Fruit fly (Drosophila melanogaster) whole organism, embryonic: ENCODE measurements around the gene Vps53.

Experiments
- Aef1 ChIP-seq: fragments of 200-800 bp; sonication (Bioruptor generic); IDR thresholded peaks from 3 replicates; pipeline ENCODE4 v1.3.6; 2022; ENCODE audit warnings: missing biosample characterization, missing genetic modification characterization
- BEAF-32 ChIP-seq: fragments of 200-800 bp; sonication (Bioruptor generic); optimal IDR thresholded peaks from 3 replicates; lab custom pipeline; 2017; ENCODE audit warnings: missing biosample characterization, missing genetic modification characterization, mild to moderate bottlenecking, moderate library complexity, missing genetic modification reagents
- CG12942 ChIP-seq: fragments of 200-800 bp; sonication (Bioruptor generic); optimal IDR thresholded peaks from 3 replicates; lab custom pipeline; 2016; ENCODE audit warnings: missing biosample characterization, missing genetic modification characterization
- CG13287 ChIP-seq: fragments of 200-800 bp; sonication (Bioruptor generic); IDR thresholded peaks from 2 replicates; pipeline ENCODE4 v1.3.6; 2022; ENCODE audit warnings: missing biosample characterization, missing genetic modification characterization; ENCODE audit not compliant: partially characterized antibody
- CG13624 ChIP-seq: fragments of 200-800 bp; sonication (Bioruptor generic); optimal IDR thresholded peaks from 2 replicates; lab custom pipeline; 2016; ENCODE audit warnings: missing biosample characterization, missing genetic modification characterization
- CG14050 ChIP-seq: fragments of 200-800 bp; sonication (Bioruptor generic); IDR thresholded peaks from 3 replicates; pipeline ENCODE4 v1.3.6; 2022; ENCODE audit warnings: missing biosample characterization, missing genetic modification characterization
- CG1602 ChIP-seq: fragments of 200-800 bp; sonication (Bioruptor generic); optimal IDR thresholded peaks from 3 replicates; lab custom pipeline; 2016; ENCODE audit warnings: missing biosample characterization, missing genetic modification characterization
- CG16863 ChIP-seq: fragments of 200-800 bp; sonication (Bioruptor generic); optimal IDR thresholded peaks from 3 replicates; lab custom pipeline; 2016; ENCODE audit warnings: missing biosample characterization, missing genetic modification characterization
- CG17186 ChIP-seq: fragments of 200-800 bp; sonication (Bioruptor generic); optimal IDR thresholded peaks from 3 replicates; lab custom pipeline; 2017; ENCODE audit warnings: missing biosample characterization, missing genetic modification reagents, missing genetic modification characterization
- CG18262 ChIP-seq: fragments of 200-800 bp; optimal IDR thresholded peaks from 3 replicates; lab custom pipeline; 2019; ENCODE audit warnings: missing biosample characterization, mild to moderate bottlenecking, missing genetic modification characterization, moderate library complexity
- CG2116 ChIP-seq: fragments of 200-800 bp; sonication (Bioruptor generic); optimal IDR thresholded peaks from 3 replicates; lab custom pipeline; 2018; ENCODE audit warnings: missing biosample characterization, mild to moderate bottlenecking, missing genetic modification characterization
- CG30020 ChIP-seq: fragments of 200-800 bp; optimal IDR thresholded peaks from 2 replicates; lab custom pipeline; 2019; ENCODE audit warnings: missing biosample characterization, mild to moderate bottlenecking, missing genetic modification characterization, moderate library complexity
- CG32532 ChIP-seq: fragments of 200-800 bp; sonication (Bioruptor generic); IDR thresholded peaks from 2 replicates; pipeline ENCODE4 v1.3.6; 2022; ENCODE audit warnings: missing biosample characterization, missing genetic modification characterization
- CG34224 ChIP-seq: fragments of 200-800 bp; sonication (Bioruptor generic); IDR thresholded peaks from 3 replicates; pipeline ENCODE4 v1.3.6; 2022; ENCODE audit warnings: missing biosample characterization, missing genetic modification characterization; ENCODE audit not compliant: partially characterized antibody
- CG4282 ChIP-seq: fragments of 200-800 bp; sonication (Bioruptor generic); optimal IDR thresholded peaks from 2 replicates; lab custom pipeline; 2016; ENCODE audit warnings: missing biosample characterization, missing genetic modification characterization
- CG43689 ChIP-seq: fragments of 200-800 bp; sonication (Bioruptor generic); IDR thresholded peaks from 2 replicates; pipeline ENCODE4 v1.3.6; 2022; ENCODE audit warnings: missing biosample characterization, missing genetic modification characterization
- CG7357 ChIP-seq: fragments of 200-800 bp; sonication (Bioruptor generic); IDR thresholded peaks from 3 replicates; pipeline ENCODE4 v1.3.6; 2022; ENCODE audit warnings: missing biosample characterization, missing genetic modification characterization
- CG8089 ChIP-seq: fragments of 200-800 bp; sonication (Bioruptor generic); optimal IDR thresholded peaks from 3 replicates; lab custom pipeline; 2016; ENCODE audit warnings: missing biosample characterization, missing genetic modification characterization
- CG8359 ChIP-seq: fragments of 200-800 bp; sonication (Bioruptor generic); optimal IDR thresholded peaks from 2 replicates; lab custom pipeline; 2017; ENCODE audit warnings: missing biosample characterization, mild to moderate bottlenecking, missing genetic modification characterization, borderline replicate concordance
- Eip74EF ChIP-seq, 2 experiments: fragments of 200-800 bp in 1 of 2; fragments of >200 bp in 1 of 2; sonication (Bioruptor generic) in 1 of 2; optimal IDR thresholded peaks; 2 replicates each; lab custom pipeline; 2017 to 2019; ENCODE audit warnings: missing biosample characterization in 2 of 2, missing genetic modification characterization in 2 of 2, mild to moderate bottlenecking in 1 of 2, moderate library complexity in 1 of 2
- Ets97D ChIP-seq: fragments of 200-800 bp; sonication (Bioruptor generic); optimal IDR thresholded peaks from 3 replicates; lab custom pipeline; 2016; ENCODE audit warnings: missing biosample characterization, missing genetic modification characterization
- Fer2 ChIP-seq: fragments of 200-800 bp; sonication (Bioruptor generic); optimal IDR thresholded peaks from 2 replicates; lab custom pipeline; 2018; ENCODE audit warnings: missing biosample characterization, mild to moderate bottlenecking, missing genetic modification characterization, moderate library complexity
- GATAe ChIP-seq: fragments of 200-800 bp; sonication (Bioruptor generic); conservative IDR thresholded peaks from 2 replicates; pipeline ENCODE4 v1.3.6; 2022; ENCODE audit warnings: missing biosample characterization, missing genetic modification characterization
- HLH4C ChIP-seq: fragments of 200-800 bp; sonication (Bioruptor generic); IDR thresholded peaks from 3 replicates; pipeline ENCODE4 v1.3.6; 2022; ENCODE audit warnings: missing biosample characterization, missing genetic modification characterization; ENCODE audit not compliant: partially characterized antibody
- Hr51 ChIP-seq, 2 experiments: fragments of 200-800 bp; sonication (Bioruptor generic); optimal IDR thresholded peaks; 2 replicates in 1 of 2; 3 replicates in 1 of 2; lab custom pipeline; 2016 to 2018; ENCODE audit warnings: missing biosample characterization in 2 of 2, missing genetic modification characterization in 2 of 2, mild to moderate bottlenecking in 1 of 2, moderate library complexity in 1 of 2
- Med ChIP-seq: fragments of 200-800 bp; sonication (Bioruptor generic); peaks from one replicate; lab custom pipeline; 2016; ENCODE audit warnings: missing biosample characterization, missing genetic modification characterization, mild to moderate bottlenecking, inconsistent platforms, moderate library complexity
- Meics ChIP-seq: fragments of 200-800 bp; sonication (Bioruptor generic); optimal IDR thresholded peaks from 2 replicates; lab custom pipeline; 2017; ENCODE audit warnings: missing biosample characterization, mild to moderate bottlenecking, missing genetic modification characterization
- Nf-YB ChIP-seq: fragments of 200-800 bp; sonication (Bioruptor generic); optimal IDR thresholded peaks from 3 replicates; lab custom pipeline; 2019; ENCODE audit warnings: missing biosample characterization, mild to moderate bottlenecking, missing genetic modification characterization, moderate library complexity
- Stat92E ChIP-seq, 3 experiments: fragments of >200 bp in 2 of 3; fragments of 200-800 bp in 1 of 3; sonication (Bioruptor generic) in 1 of 3; optimal IDR thresholded peaks; 2 replicates each; lab custom pipeline; 2017 to 2019; ENCODE audit warnings: missing biosample characterization in 3 of 3, missing genetic modification characterization in 3 of 3, mild to moderate bottlenecking in 1 of 3, moderate library complexity in 1 of 3
- Tbp ChIP-seq: fragments of >200 bp; optimal IDR thresholded peaks from 2 replicates; lab custom pipeline; 2018; ENCODE audit warnings: missing biosample characterization, missing genetic modification characterization
- ara ChIP-seq: fragments of 200-800 bp; sonication (Bioruptor generic); IDR thresholded peaks from 2 replicates; pipeline ENCODE4 v1.3.6; 2022; ENCODE audit warnings: missing biosample characterization, missing genetic modification characterization
- bigmax ChIP-seq: fragments of 200-800 bp; sonication (Bioruptor generic); optimal IDR thresholded peaks from 2 replicates; lab custom pipeline; 2018; ENCODE audit warnings: missing biosample characterization, mild to moderate bottlenecking, missing genetic modification characterization
- ci ChIP-seq: fragments of 200-800 bp; sonication (Bioruptor generic); IDR thresholded peaks from 3 replicates; pipeline ENCODE4 v1.3.6; 2022; ENCODE audit warnings: missing biosample characterization, missing genetic modification characterization
- cwo ChIP-seq: fragments of 200-800 bp; sonication (Bioruptor generic); optimal IDR thresholded peaks from 3 replicates; lab custom pipeline; 2017; ENCODE audit warnings: missing biosample characterization, missing genetic modification characterization, mild to moderate bottlenecking, moderate library complexity, missing genetic modification reagents
- disco-r ChIP-seq: fragments of 200-800 bp; sonication (Bioruptor generic); optimal IDR thresholded peaks from 2 replicates; lab custom pipeline; 2016; ENCODE audit warnings: missing biosample characterization, missing genetic modification characterization
- dm ChIP-seq: fragments of 200-800 bp; sonication (Bioruptor generic); optimal IDR thresholded peaks from 3 replicates; lab custom pipeline; 2016; ENCODE audit warnings: missing biosample characterization, missing genetic modification characterization
- en ChIP-seq: fragments of 200-800 bp; sonication (Bioruptor generic); optimal IDR thresholded peaks from 2 replicates; lab custom pipeline; 2016; ENCODE audit warnings: missing biosample characterization, missing genetic modification characterization
- fd64A ChIP-seq: fragments of 200-800 bp; sonication (Bioruptor generic); optimal IDR thresholded peaks from 3 replicates; lab custom pipeline; 2018; ENCODE audit warnings: missing biosample characterization, mild to moderate bottlenecking, missing genetic modification characterization
- fu2 ChIP-seq: fragments of 200-800 bp; sonication (Bioruptor generic); optimal IDR thresholded peaks from 2 replicates; lab custom pipeline; 2016; ENCODE audit warnings: missing biosample characterization, missing genetic modification characterization
- grn ChIP-seq: fragments of 200-800 bp; sonication (Bioruptor generic); optimal IDR thresholded peaks from 3 replicates; lab custom pipeline; 2017; ENCODE audit warnings: missing biosample characterization, missing genetic modification characterization
- lab ChIP-seq: fragments of 200-800 bp; sonication (Bioruptor generic); optimal IDR thresholded peaks from 3 replicates; lab custom pipeline; 2017; ENCODE audit warnings: missing biosample characterization, missing genetic modification characterization, mild to moderate bottlenecking, moderate library complexity, missing genetic modification reagents
- mirr ChIP-seq: fragments of 200-800 bp; sonication (Bioruptor generic); optimal IDR thresholded peaks from 3 replicates; lab custom pipeline; 2018; ENCODE audit warnings: missing biosample characterization, mild to moderate bottlenecking, missing genetic modification characterization
- nom ChIP-seq: fragments of 200-800 bp; sonication (Bioruptor generic); optimal IDR thresholded peaks from 2 replicates; lab custom pipeline; 2017; ENCODE audit warnings: missing biosample characterization, missing genetic modification characterization, mild to moderate bottlenecking, moderate library complexity, missing genetic modification reagents
- otp ChIP-seq: fragments of 200-800 bp; sonication (Bioruptor generic); IDR thresholded peaks from 3 replicates; pipeline ENCODE4, ENCODE4 v1.3.6; 2022; ENCODE audit warnings: missing biosample characterization, missing genetic modification characterization
- pb ChIP-seq: fragments of 200-800 bp; sonication (Bioruptor generic); optimal IDR thresholded peaks from 3 replicates; lab custom pipeline; 2016; ENCODE audit warnings: missing biosample characterization, missing genetic modification characterization
- ranshi ChIP-seq: fragments of 200-800 bp; sonication (Bioruptor generic); IDR thresholded peaks from 2 replicates; pipeline ENCODE4 v1.3.6; 2022; ENCODE audit warnings: missing biosample characterization, missing genetic modification characterization
- rib ChIP-seq: fragments of 200-800 bp; sonication (Bioruptor generic); IDR thresholded peaks from 2 replicates; pipeline ENCODE4 v1.3.6; 2022; ENCODE audit warnings: missing biosample characterization, missing genetic modification characterization
- sug ChIP-seq: fragments of 200-800 bp; optimal IDR thresholded peaks from 2 replicates; lab custom pipeline; 2019; ENCODE audit warnings: missing biosample characterization, mild to moderate bottlenecking, missing genetic modification characterization, moderate library complexity
- yki ChIP-seq: fragments of >200 bp; optimal IDR thresholded peaks from 3 replicates; lab custom pipeline; 2018

Vps53 gene

DNA sequence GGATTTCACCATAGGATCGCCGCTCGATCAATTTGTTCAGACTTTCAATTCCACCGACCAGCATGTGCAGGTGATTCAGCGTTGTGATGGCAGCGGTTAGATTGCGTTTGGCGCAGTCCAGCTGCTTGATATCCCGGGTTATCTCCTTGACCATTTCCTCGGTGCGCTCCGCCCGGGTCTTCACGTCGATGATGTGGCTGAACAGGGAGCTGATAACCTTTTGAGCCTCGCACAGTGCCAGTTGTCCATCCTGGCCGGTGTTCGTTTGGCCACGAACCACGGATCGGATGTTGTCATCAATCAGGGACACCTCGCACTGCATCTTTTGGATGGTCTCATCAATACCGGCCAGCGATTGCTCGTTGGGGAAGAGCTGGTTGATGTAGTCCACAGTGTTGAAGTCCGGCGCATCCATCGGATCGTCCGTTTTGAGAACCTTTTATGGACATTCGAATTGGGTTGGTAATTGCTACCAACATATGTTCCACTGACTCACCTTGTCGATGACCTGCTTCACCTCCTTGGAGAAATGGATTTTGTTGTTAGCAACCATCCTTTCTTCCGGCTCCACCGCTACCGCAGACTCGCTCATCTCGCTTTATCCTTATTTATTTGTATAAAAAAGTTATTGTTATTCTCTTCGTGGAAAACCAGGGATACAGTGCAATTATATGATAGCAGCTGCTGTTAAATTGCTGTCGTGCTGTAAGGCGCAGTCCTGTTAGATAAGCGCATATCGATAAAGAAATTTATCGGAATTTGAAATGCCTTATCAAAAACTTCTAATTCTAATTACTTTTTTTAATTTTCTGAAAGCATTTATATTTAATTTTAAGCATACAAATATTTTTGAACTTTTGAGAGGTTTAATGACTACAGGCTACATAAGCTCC, at the start of gene Vps53 (continued):
- TF ChIP-seq CG34224 (0 out of 3 replicates have a peak, but pooled peaks have one; percentile 28), GATAe (GFP tag; lab: Robert Waterston, UW) (peak; percentile 48; the same call in 1 of the 2 replicates), Stat92E (GFP tag; optimal IDR thresholded peaks at IDR 0.05; lab: Kevin White, UChicago) (peak in 1 of 3 experiments; percentile 26), Hr51 (GFP tag; optimal IDR thresholded peaks at IDR 0.05; lab: Kevin White, UChicago) (no peak), mirr (GFP tag; lab: Kevin White, UChicago) (no peak), CG4282 (GFP tag; lab: Kevin White, UChicago) (no peak), HLH4C (GFP tag; lab: Robert Waterston, UW) (no peak), Eip74EF (GFP tag; optimal IDR thresholded peaks at IDR 0.05; lab: Kevin White, UChicago) (no peak), Nf-YB (no peak), yki (lab: Kevin White, UChicago) (no peak), CG7357 (GFP tag; lab: Robert Waterston, UW) (no peak), CG12942 (GFP tag; lab: Kevin White, UChicago) (no peak), pb (GFP tag; lab: Kevin White, UChicago) (no peak), CG8359 (GFP tag; lab: Kevin White, UChicago) (no peak), CG14050 (no peak), BEAF-32 (peak; percentile 54), dm (GFP tag; lab: Kevin White, UChicago) (no peak), CG32532 (GFP tag; lab: Robert Waterston, UW) (no peak), CG30020 (tag; lab: Kevin White, UChicago) (no peak), CG13287 (GFP tag; lab: Robert Waterston, UW) (peak; percentile 61), CG13624 (no peak), lab (GFP tag; lab: Kevin White, UChicago) (no peak), CG8089 (GFP tag; lab: Kevin White, UChicago) (no peak), rib (no peak), grn (peak; percentile 77), sug (no peak), Tbp (no peak), fd64A (GFP tag; lab: Kevin White, UChicago) (no peak), en (GFP tag; lab: Kevin White, UChicago) (no peak), ara (no peak), CG43689 (GFP tag; lab: Robert Waterston, UW) (no peak), CG2116 (GFP tag; lab: Kevin White, UChicago) (peak; percentile 30), disco-r (no peak), ranshi (no peak), fu2 (GFP tag; lab: Kevin White, UChicago) (no peak), CG16863 (GFP tag; lab: Kevin White, UChicago) (no peak), Fer2 (tag; lab: Kevin White, UChicago) (no peak), Med (GFP tag; lab: Kevin White, UChicago) (peak; percentile 20), CG18262 (tag; lab: Kevin White, UChicago) (no peak), bigmax (GFP tag; lab: Kevin White, UChicago) (no peak), Ets97D (GFP tag; lab: Kevin White, UChicago) (no peak), Meics (no peak), cwo (GFP tag; lab: Kevin White, UChicago) (no peak), CG1602 (no peak), Aef1 (GFP tag; lab: Robert Waterston, UW) (no peak), CG17186 (GFP tag; lab: Kevin White, UChicago) (peak; percentile 100), otp (GFP tag; lab: Robert Waterston, UW) (no peak), ci (GFP tag; lab: Robert Waterston, UW) (no peak), nom (GFP tag; lab: Kevin White, UChicago) (no peak)
